Worm (Caenorhabditis elegans): ENCODE measurements around the gene F23F12.12.

The F23F12.12 gene

DNA sequence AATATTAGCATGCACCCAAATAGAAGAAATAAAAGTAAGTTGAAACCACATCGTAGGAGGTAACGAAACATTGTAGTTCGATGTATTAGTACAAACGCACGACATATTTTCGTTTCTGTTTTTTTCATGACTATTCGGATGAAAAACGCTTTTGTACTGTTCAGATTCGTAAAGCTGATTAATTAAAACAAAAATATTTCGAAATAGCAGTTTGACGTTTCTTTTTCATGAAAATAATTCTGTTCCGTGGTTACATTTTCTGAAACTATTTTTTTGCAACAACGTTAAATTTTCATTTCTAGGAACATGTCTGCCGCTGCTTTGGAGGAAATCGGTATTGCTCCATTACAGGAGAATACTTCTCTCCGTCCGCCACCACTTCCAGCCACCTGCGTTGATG, 18.4 kb upstream of the F23F12.12 start, which contains the start of gene rpt-3:
TSS of gene rpt-3 (plus strand) at position 301 of the 400 bp plus-strand sequence.
- TF ChIP-seq madf-6 (GFP tag; IDR thresholded peaks at IDR 0.05) (peak; percentile 33), Y53G8AR.9 (GFP tag; conservative IDR thresholded peaks at IDR 0.05) (no peak)

- TF ChIP-seq Y79H2A.3 (GFP tag; conservative IDR thresholded peaks at IDR 0.05) (no peak), efl-1 (GFP tag; optimal IDR thresholded peaks at IDR 0.05) (no peak), sdz-38 (tag; optimal IDR thresholded peaks at IDR 0.05) (no peak)
Measured at ce11 chrIII:6490989-6491388, 16.9 kb upstream of the F23F12.12 start.

ce11 chrIII:6492807-6493206, 15.1 kb upstream of the F23F12.12 start, which contains the start of gene srb-11:
srb-11 (minus strand) TSS chrIII:6492907.
- no peak for TF ChIP-seq lin-35 (GFP tag; optimal IDR thresholded peaks at IDR 0.05)
- TF ChIP-seq ets-4 (GFP tag; optimal IDR thresholded peaks at IDR 0.05), result no peak
- TF ChIP-seq ztf-25 (GFP tag; IDR thresholded peaks at IDR 0.05), result no peak
- TF ChIP-seq atf-7 (tag; optimal IDR thresholded peaks at IDR 0.05), result no peak
- no peak for TF ChIP-seq mes-4 (tag; optimal IDR thresholded peaks at IDR 0.05)
- TF ChIP-seq lsy-27 (tag; optimal IDR thresholded peaks at IDR 0.05; ENCODE audit: borderline replicate concordance, insufficient read depth), result no peak
- no peak for TF ChIP-seq rpc-1 (optimal IDR thresholded peaks at IDR 0.05)
- no peak for TF ChIP-seq rpc-1 (tag; optimal IDR thresholded peaks at IDR 0.05)
- TF ChIP-seq nhr-90 (tag; optimal IDR thresholded peaks at IDR 0.05), result no peak
- no peak for TF ChIP-seq madf-6 (GFP tag; IDR thresholded peaks at IDR 0.05)
- TF ChIP-seq nfya-1 (tag; optimal IDR thresholded peaks at IDR 0.05; ENCODE audit: borderline replicate concordance, insufficient read depth), result no peak
- no peak for TF ChIP-seq sea-2 (GFP tag; IDR thresholded peaks at IDR 0.05)
- TF ChIP-seq C17E4.6 (GFP tag; IDR thresholded peaks at IDR 0.05), result no peak
- TF ChIP-seq egl-18 (GFP tag; IDR thresholded peaks at IDR 0.05), result no peak
- no peak for TF ChIP-seq let-526 (GFP tag; IDR thresholded peaks at IDR 0.05)
- TF ChIP-seq F57C9.4 (tag; optimal IDR thresholded peaks at IDR 0.05), result no peak
- no peak for TF ChIP-seq zim-3 (tag; optimal IDR thresholded peaks at IDR 0.05)

ce11 chrIII:6495191-6495723, 12.7 kb upstream of the F23F12.12 start, which contains the start of gene F23F12.13:
F23F12.13 (plus strand) TSS chrIII:6495673.
- peak; percentile 54 for TF ChIP-seq nhr-80 (tag; optimal IDR thresholded peaks at IDR 0.05)
- no peak for TF ChIP-seq die-1 (tag; optimal IDR thresholded peaks at IDR 0.05)
- TF ChIP-seq ets-4 (GFP tag; optimal IDR thresholded peaks at IDR 0.05), result no peak

DNA sequence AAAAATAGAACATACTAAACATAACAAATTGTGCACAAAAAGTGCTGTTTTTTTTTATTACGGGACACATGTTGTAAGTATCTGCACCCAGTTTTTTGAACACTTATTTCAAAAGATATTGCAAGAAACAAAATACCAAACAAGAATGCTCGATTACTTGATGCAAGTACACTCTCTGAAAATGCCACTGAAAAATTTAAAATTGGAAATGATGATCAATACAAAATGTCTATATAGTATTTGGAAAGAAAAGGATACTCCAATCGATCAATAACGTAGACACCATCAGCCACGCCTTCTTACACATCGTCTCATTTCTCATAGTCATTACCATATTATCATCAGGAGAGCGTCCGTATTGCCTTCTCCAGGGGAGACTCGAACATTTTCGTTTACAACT, 9.8 kb upstream of the F23F12.12 start, which contains the start of gene sdz-15:
TSS of gene sdz-15 (plus strand) at position 301 of the 400 bp plus-strand sequence.
- TF ChIP-seq madf-8 (GFP tag; conservative IDR thresholded peaks at IDR 0.05) (no peak), him-1 (tag; optimal IDR thresholded peaks at IDR 0.05) (no peak), madf-6 (GFP tag; IDR thresholded peaks at IDR 0.05) (no peak), repo-1 (tag; optimal IDR thresholded peaks at IDR 0.05) (no peak), hlh-26 (GFP tag; conservative IDR thresholded peaks at IDR 0.05) (no peak), rec-8 (tag; optimal IDR thresholded peaks at IDR 0.05) (no peak), F57A8.1 (GFP tag; optimal IDR thresholded peaks at IDR 0.05) (no peak), sptf-2 (GFP tag; optimal IDR thresholded peaks at IDR 0.05) (no peak), Y67H2A.10 (GFP tag; conservative IDR thresholded peaks at IDR 0.05) (no peak)
